Fruit fly (Drosophila melanogaster): ENCODE results near the gene CG13720.

Gene CG13720

dm6 chr3L:4500400-4500799 is at the start of gene CG13720:
Gene CG13720, minus strand, starts transcription at chr3L:4500500.
- TF ChIP-seq lola (GFP tag; optimal IDR thresholded peaks at IDR 0.05) (no peak), N (GFP tag; optimal IDR thresholded peaks at IDR 0.05) (no peak), Jra (GFP tag; optimal IDR thresholded peaks at IDR 0.05) (no peak), woc (GFP tag; optimal IDR thresholded peaks at IDR 0.05) (no peak)

DNA sequence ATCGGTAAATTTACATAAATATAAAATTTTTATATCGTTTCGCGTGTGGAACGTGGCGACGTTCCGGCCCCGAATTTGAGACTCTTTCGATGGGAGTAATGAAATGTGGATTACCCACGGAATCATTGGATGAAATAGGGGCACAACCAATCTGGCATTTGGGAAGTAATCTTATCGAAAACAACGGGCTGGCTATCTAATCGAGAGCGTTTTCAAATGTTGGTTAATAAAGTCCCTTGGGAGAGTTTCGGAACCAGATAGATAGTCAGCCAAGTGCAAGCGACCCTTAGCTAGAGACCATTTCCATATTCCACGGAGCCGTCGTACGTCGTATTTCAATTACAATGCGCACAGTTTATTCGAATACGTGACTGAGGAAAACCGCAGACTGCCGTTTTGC is 49.0 kb upstream of the CG13720 start:
- TF ChIP-seq CrebA (GFP tag; optimal IDR thresholded peaks at IDR 0.05; ENCODE audit: borderline replicate concordance) = no peak
- no peak for TF ChIP-seq br (GFP tag; optimal IDR thresholded peaks at IDR 0.05)
- no peak for TF ChIP-seq Rel (GFP tag; optimal IDR thresholded peaks at IDR 0.05)
- peak; percentile 54 for TF ChIP-seq Rel (tag; optimal IDR thresholded peaks at IDR 0.05)

- TF ChIP-seq GATAd (GFP tag; optimal IDR thresholded peaks at IDR 0.05) (no peak), CG32264 (GFP tag; optimal IDR thresholded peaks at IDR 0.05) (no peak)
Measured at dm6 chr3L:4548380-4548779, 48.1 kb upstream of the CG13720 start.

DNA sequence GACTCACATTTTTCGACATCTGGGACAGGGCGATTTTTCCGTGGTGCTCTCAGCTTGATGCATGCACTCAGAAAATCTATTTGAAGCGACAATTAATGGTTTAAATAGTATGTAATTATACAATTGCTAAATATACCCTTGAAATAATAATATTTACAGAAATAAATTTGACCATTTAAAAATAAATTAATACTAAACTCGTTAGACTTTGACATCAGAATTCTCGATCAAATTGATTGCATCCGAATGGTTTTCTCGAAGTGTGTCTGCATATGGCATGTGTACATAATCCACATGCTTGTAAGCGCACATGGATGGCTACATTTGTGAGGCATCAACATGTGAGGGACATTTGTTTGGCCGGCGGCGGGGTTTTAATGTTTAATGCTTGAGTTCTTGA is 46.4 kb upstream of the CG13720 start:
- TF ChIP-seq foxo (GFP tag; optimal IDR thresholded peaks at IDR 0.05) (peak in 1 of 2 experiments; percentile 64), sv (GFP tag; optimal IDR thresholded peaks at IDR 0.05) (peak; percentile 20), HLH106 (tag; optimal IDR thresholded peaks at IDR 0.05) (peak; percentile 67), woc (GFP tag; optimal IDR thresholded peaks at IDR 0.05) (peak; percentile 22), h (GFP tag; optimal IDR thresholded peaks at IDR 0.05) (peak; percentile 68), Dfd (GFP tag; optimal IDR thresholded peaks at IDR 0.05) (no peak), brk (GFP tag; optimal IDR thresholded peaks at IDR 0.05) (peak; percentile 54), Jra (GFP tag; optimal IDR thresholded peaks at IDR 0.05) (no peak), CrebA (GFP tag; optimal IDR thresholded peaks at IDR 0.05; ENCODE audit: borderline replicate concordance) (no peak), pan (optimal IDR thresholded peaks at IDR 0.05) (no peak), br (GFP tag; optimal IDR thresholded peaks at IDR 0.05) (peak; percentile 54), Rel (GFP tag; optimal IDR thresholded peaks at IDR 0.05) (peak; percentile 29), Rel (tag; optimal IDR thresholded peaks at IDR 0.05) (no peak), fru (GFP tag; optimal IDR thresholded peaks at IDR 0.05) (peak; percentile 65), ey (GFP tag; optimal IDR thresholded peaks at IDR 0.05) (peak; percentile 67), OdsH (GFP tag; optimal IDR thresholded peaks at IDR 0.05) (peak; percentile 76), psq (GFP tag; optimal IDR thresholded peaks at IDR 0.05) (peak; percentile 66), dmrt93B (GFP tag; optimal IDR thresholded peaks at IDR 0.05) (peak; percentile 29), Hnf4 (GFP tag; optimal IDR thresholded peaks at IDR 0.05) (peak; percentile 53), Sp1 (GFP tag; optimal IDR thresholded peaks at IDR 0.05) (peak; percentile 67), tai (GFP tag; optimal IDR thresholded peaks at IDR 0.05) (peak; percentile 44), rgr (GFP tag; optimal IDR thresholded peaks at IDR 0.05) (peak; percentile 67)

- peak; percentile 24 for TF ChIP-seq rgr (GFP tag; optimal IDR thresholded peaks at IDR 0.05)
- peak in 1 of 2 experiments; percentile 11 for TF ChIP-seq foxo (GFP tag; optimal IDR thresholded peaks at IDR 0.05)
- peak; percentile 10 for TF ChIP-seq fru (GFP tag; optimal IDR thresholded peaks at IDR 0.05)
- TF ChIP-seq woc (GFP tag; optimal IDR thresholded peaks at IDR 0.05) = no peak
Measured at dm6 chr3L:4545731-4546130, 45.4 kb upstream of the CG13720 start.

DNA sequence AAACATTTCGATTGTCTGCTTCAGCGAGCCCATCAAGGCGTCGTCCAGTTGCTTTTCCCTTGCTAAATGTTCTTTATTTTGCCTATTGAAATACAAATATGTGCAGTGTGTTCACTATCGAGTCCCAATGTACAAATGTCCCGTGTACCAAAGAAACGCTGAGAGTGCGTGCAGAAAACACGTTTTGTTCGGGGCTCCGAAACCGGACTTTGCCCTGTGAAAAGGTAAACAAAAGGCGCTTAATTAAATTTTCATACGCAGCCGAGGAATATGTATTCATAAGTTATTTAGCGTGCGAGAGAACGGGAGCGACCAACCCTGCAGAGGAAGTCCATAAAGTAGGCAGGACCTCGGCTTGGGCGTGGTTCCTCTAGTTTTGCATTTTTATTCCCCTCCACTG is 44.8 kb upstream of the CG13720 start:
- TF ChIP-seq Hnf4 (GFP tag; optimal IDR thresholded peaks at IDR 0.05) (peak; percentile 48), tai (GFP tag; optimal IDR thresholded peaks at IDR 0.05) (no peak)

DNA sequence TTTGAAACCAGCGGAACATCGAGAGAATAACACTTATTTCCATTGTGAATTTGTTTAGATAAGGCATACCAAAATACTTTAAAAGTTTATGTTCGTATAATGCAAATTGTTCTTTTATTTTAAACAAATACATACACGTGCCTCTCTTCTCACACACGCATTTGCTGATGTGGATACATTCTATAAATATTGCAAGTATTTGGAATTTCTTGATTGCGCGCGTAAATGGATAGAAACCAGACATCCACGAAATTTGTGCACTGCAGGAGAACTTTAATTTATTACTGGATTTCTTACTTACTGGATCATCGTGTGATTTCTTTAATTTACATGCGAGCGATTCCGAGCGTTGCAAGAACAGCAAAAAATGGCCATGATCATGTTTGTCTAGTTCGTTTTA is 44.3 kb upstream of the CG13720 start:
- TF ChIP-seq CG32264 (GFP tag; optimal IDR thresholded peaks at IDR 0.05) (no peak), Mio (GFP tag; optimal IDR thresholded peaks at IDR 0.05) (no peak), HLH106 (tag; optimal IDR thresholded peaks at IDR 0.05) (no peak), pan (optimal IDR thresholded peaks at IDR 0.05) (no peak), CG9705 (GFP tag; optimal IDR thresholded peaks at IDR 0.05) (no peak), N (GFP tag; optimal IDR thresholded peaks at IDR 0.05) (no peak)
